Worm (Caenorhabditis elegans) whole organism, L3 larva: Measurements from ENCODE around the gene ZK177.3.

Source experiments
- aly-2 ChIP-seq: fragments of 150-350 bp; optimal IDR thresholded peaks from 2 replicates; lab custom pipeline; 2014; ENCODE audit warnings: missing biosample characterization, missing genetic modification characterization
- ama-1 ChIP-seq: fragments of 150-350 bp; optimal IDR thresholded peaks from 2 replicates; lab custom pipeline; 2018
- ceh-16 ChIP-seq: sonication (generic microtip); optimal IDR thresholded peaks from 2 replicates; lab custom pipeline; 2017; ENCODE audit warnings: missing biosample characterization, missing genetic modification characterization
- ceh-28 ChIP-seq: fragments of 150-350 bp; optimal IDR thresholded peaks from 2 replicates; lab custom pipeline; 2014; ENCODE audit warnings: missing biosample characterization, missing genetic modification reagents, missing genetic modification characterization
- ceh-82 ChIP-seq: fragments of 150-350 bp; optimal IDR thresholded peaks from 2 replicates; lab custom pipeline; 2014; ENCODE audit warnings: missing biosample characterization, missing genetic modification characterization
- ceh-9 ChIP-seq: sonication (generic microtip); optimal IDR thresholded peaks from 2 replicates; lab custom pipeline; 2018; ENCODE audit warnings: missing biosample characterization, missing genetic modification characterization
- daf-12 ChIP-seq: fragments of 150-350 bp; optimal IDR thresholded peaks from 2 replicates; lab custom pipeline; 2014; ENCODE audit warnings: missing biosample characterization, missing genetic modification reagents, missing genetic modification characterization
- egl-27 ChIP-seq: sonication (generic microtip); optimal IDR thresholded peaks from 4 replicates; lab custom pipeline; 2017; ENCODE audit warnings: missing biosample characterization, missing genetic modification reagents, missing genetic modification characterization
- egl-5 ChIP-seq: fragments of 150-350 bp; optimal IDR thresholded peaks from 2 replicates; lab custom pipeline; 2017; ENCODE audit warnings: missing biosample characterization, missing genetic modification reagents, missing genetic modification characterization, inconsistent platforms
- elt-1 ChIP-seq: fragments of 150-350 bp; optimal IDR thresholded peaks from 2 replicates; lab custom pipeline; 2014; ENCODE audit warnings: missing biosample characterization, missing genetic modification characterization
- elt-2 ChIP-seq: sonication (generic microtip); optimal IDR thresholded peaks from 2 replicates; lab custom pipeline; 2016; ENCODE audit warnings: missing genetic modification reagents, mild to moderate bottlenecking, missing genetic modification characterization, missing compliant biosample characterization
- eor-1 ChIP-seq, 2 experiments: fragments of 150-350 bp; optimal IDR thresholded peaks; 2 replicates each; lab custom pipeline; 2014 to 2018; ENCODE audit warnings: missing biosample characterization in 2 of 2, missing genetic modification characterization in 2 of 2
- fkh-10 ChIP-seq: sonication (generic microtip); optimal IDR thresholded peaks from 2 replicates; lab custom pipeline; 2017; ENCODE audit warnings: missing biosample characterization, missing genetic modification reagents, missing genetic modification characterization
- fkh-2 ChIP-seq: fragments of 150-350 bp; optimal IDR thresholded peaks from 2 replicates; lab custom pipeline; 2014; ENCODE audit warnings: missing biosample characterization, missing genetic modification reagents, missing genetic modification characterization
- fos-1 ChIP-seq: fragments of 150-350 bp; optimal IDR thresholded peaks from 2 replicates; lab custom pipeline; 2014; ENCODE audit warnings: missing biosample characterization, missing genetic modification characterization
- hmg-11 ChIP-seq: sonication (generic microtip); optimal IDR thresholded peaks from 2 replicates; lab custom pipeline; 2016; ENCODE audit warnings: missing genetic modification characterization, missing compliant biosample characterization
- jun-1 ChIP-seq: fragments of 150-350 bp; optimal IDR thresholded peaks from 2 replicates; lab custom pipeline; 2014; ENCODE audit warnings: missing biosample characterization, missing genetic modification reagents, missing genetic modification characterization
- lin-15B ChIP-seq: fragments of 150-350 bp; optimal IDR thresholded peaks from 2 replicates; lab custom pipeline; 2014; ENCODE audit warnings: missing biosample characterization, missing genetic modification characterization
- lin-39 ChIP-seq: fragments of 150-350 bp; optimal IDR thresholded peaks from 2 replicates; lab custom pipeline; 2018; ENCODE audit warnings: missing biosample characterization, missing genetic modification reagents, missing genetic modification characterization
- mdl-1 ChIP-seq: fragments of 150-350 bp; optimal IDR thresholded peaks from 2 replicates; lab custom pipeline; 2014; ENCODE audit warnings: missing biosample characterization, missing genetic modification characterization
- mml-1 ChIP-seq: fragments of 150-350 bp; sonication (generic microtip); optimal IDR thresholded peaks from 3 replicates; lab custom pipeline; 2014; ENCODE audit warnings: missing biosample characterization, missing genetic modification characterization
- nfya-1 ChIP-seq: sonication (generic microtip); optimal IDR thresholded peaks from 2 replicates; lab custom pipeline; 2017; ENCODE audit warnings: missing genetic modification characterization, mild to moderate bottlenecking, missing compliant biosample characterization, antibody characterized with exemption, moderate library complexity; ENCODE audit not compliant: insufficient read depth
- nhr-11 ChIP-seq: fragments of 150-350 bp; optimal IDR thresholded peaks from 2 replicates; lab custom pipeline; 2014; ENCODE audit warnings: missing biosample characterization, missing genetic modification characterization
- nhr-12 ChIP-seq: fragments of 150-350 bp; optimal IDR thresholded peaks from 2 replicates; lab custom pipeline; 2014; ENCODE audit warnings: missing biosample characterization, missing genetic modification characterization
- nhr-23 ChIP-seq: fragments of 150-350 bp; optimal IDR thresholded peaks from 2 replicates; lab custom pipeline; 2014; ENCODE audit warnings: missing biosample characterization, missing genetic modification reagents, missing genetic modification characterization
- nhr-237 ChIP-seq: fragments of 150-350 bp; optimal IDR thresholded peaks from 2 replicates; lab custom pipeline; 2014; ENCODE audit warnings: missing biosample characterization, missing genetic modification characterization
- nhr-25 ChIP-seq: sonication (generic microtip); optimal IDR thresholded peaks from 2 replicates; lab custom pipeline; 2017; ENCODE audit warnings: missing biosample characterization, missing genetic modification characterization
- nhr-43 ChIP-seq: sonication (generic microtip); optimal IDR thresholded peaks from 2 replicates; lab custom pipeline; 2016; ENCODE audit warnings: mild to moderate bottlenecking, missing genetic modification characterization, missing compliant biosample characterization; ENCODE audit not compliant: poor library complexity, severe bottlenecking
- nhr-67 ChIP-seq: fragments of 150-350 bp; optimal IDR thresholded peaks from 2 replicates; lab custom pipeline; 2014; ENCODE audit warnings: missing biosample characterization, missing genetic modification characterization
- nhr-76 ChIP-seq: fragments of 150-350 bp; sonication (generic microtip); optimal IDR thresholded peaks from 5 replicates; lab custom pipeline; 2014; ENCODE audit warnings: missing biosample characterization, missing genetic modification characterization
- nhr-77 ChIP-seq: fragments of 150-350 bp; optimal IDR thresholded peaks from 2 replicates; lab custom pipeline; 2014; ENCODE audit warnings: missing biosample characterization, missing genetic modification characterization
- pha-4 ChIP-seq: fragments of 150-350 bp; optimal IDR thresholded peaks from 2 replicates; lab custom pipeline; 2014; ENCODE audit warnings: missing biosample characterization, missing genetic modification reagents, missing genetic modification characterization
- pqm-1 ChIP-seq: fragments of 150-350 bp; optimal IDR thresholded peaks from 2 replicates; lab custom pipeline; 2017; ENCODE audit warnings: missing biosample characterization, missing genetic modification characterization, inconsistent platforms
- sea-2 ChIP-seq: fragments of 150-350 bp; sonication (generic microtip); optimal IDR thresholded peaks from 4 replicates; lab custom pipeline; 2014; ENCODE audit warnings: missing biosample characterization, missing genetic modification reagents, missing genetic modification characterization
- skn-1 ChIP-seq: fragments of 150-350 bp; optimal IDR thresholded peaks from 2 replicates; lab custom pipeline; 2014; ENCODE audit warnings: missing biosample characterization, missing genetic modification characterization
- snpc-4 ChIP-seq: fragments of 150-350 bp; optimal IDR thresholded peaks from 2 replicates; lab custom pipeline; 2014; ENCODE audit warnings: missing biosample characterization, missing genetic modification characterization
- tbx-2 ChIP-seq: sonication (generic microtip); optimal IDR thresholded peaks from 2 replicates; lab custom pipeline; 2016; ENCODE audit warnings: mild to moderate bottlenecking, missing genetic modification characterization, missing compliant biosample characterization
- unc-39 ChIP-seq: sonication (generic microtip); optimal IDR thresholded peaks from 4 replicates; lab custom pipeline; 2017; ENCODE audit warnings: missing biosample characterization, missing genetic modification characterization
- unc-62 ChIP-seq: fragments of 150-350 bp; sonication (generic microtip); optimal IDR thresholded peaks from 4 replicates; lab custom pipeline; 2014; ENCODE audit warnings: missing biosample characterization, missing genetic modification reagents, missing genetic modification characterization
- zag-1 ChIP-seq: fragments of 150-350 bp; optimal IDR thresholded peaks from 2 replicates; lab custom pipeline; 2014; ENCODE audit warnings: missing biosample characterization, missing genetic modification characterization
- ztf-11 ChIP-seq: fragments of 150-350 bp; optimal IDR thresholded peaks from 2 replicates; lab custom pipeline; 2014; ENCODE audit warnings: missing biosample characterization, missing genetic modification characterization
- ztf-4 ChIP-seq: fragments of 150-350 bp; optimal IDR thresholded peaks from 2 replicates; lab custom pipeline; 2014; ENCODE audit warnings: missing biosample characterization, missing genetic modification characterization

ZK177.3 gene

ce11 chrII:5544145-5544515, 28.5 kb downstream of the ZK177.3 start:
- TF ChIP-seq lin-39 (tag; lab: Kevin White, UChicago) (peak; percentile 72), tbx-2 (tag; lab: Kevin White, UChicago) (no peak), mml-1 (tag; lab: Kevin White, UChicago) (no peak), fos-1 (no peak), egl-5 (peak; percentile 60), ztf-4 (tag; lab: Kevin White, UChicago) (no peak), sea-2 (GFP tag; lab: Kevin White, UChicago) (no peak), nhr-76 (tag; lab: Kevin White, UChicago) (no peak), elt-2 (peak; percentile 84), nhr-77 (no peak), ceh-28 (tag; lab: Kevin White, UChicago) (peak; percentile 58), ceh-82 (tag; lab: Kevin White, UChicago) (no peak), eor-1 (tag; optimal IDR thresholded peaks at IDR 0.05; lab: Kevin White, UChicago) (no peak), nhr-237 (tag; lab: Kevin White, UChicago) (no peak), lin-15B (peak; percentile 26), unc-62 (GFP tag; lab: Kevin White, UChicago) (peak; percentile 51), fkh-10 (GFP tag; lab: Kevin White, UChicago) (no peak), ama-1 (peak; percentile 99), elt-1 (tag; lab: Kevin White, UChicago) (no peak), nhr-12 (tag; lab: Kevin White, UChicago) (no peak), snpc-4 (tag; lab: Kevin White, UChicago) (peak; percentile 99), daf-12 (tag; lab: Kevin White, UChicago) (no peak), egl-27 (no peak), mdl-1 (tag; lab: Kevin White, UChicago) (no peak), pqm-1 (tag; lab: Kevin White, UChicago) (peak; percentile 31), fkh-2 (tag; lab: Kevin White, UChicago) (no peak), nfya-1 (peak; percentile 80), nhr-11 (tag; lab: Kevin White, UChicago) (no peak), unc-39 (tag; lab: Kevin White, UChicago) (no peak), nhr-67 (tag; lab: Kevin White, UChicago) (no peak), ceh-16 (no peak), jun-1 (peak; percentile 41), skn-1 (tag; lab: Kevin White, UChicago) (peak; percentile 57), nhr-43 (peak; percentile 63), nhr-23 (tag; lab: Kevin White, UChicago) (peak; percentile 55), zag-1 (tag; lab: Kevin White, UChicago) (no peak), nhr-25 (tag; lab: Kevin White, UChicago) (peak; percentile 60), ztf-11 (tag; lab: Kevin White, UChicago) (no peak), pha-4 (peak; percentile 81)

DNA sequence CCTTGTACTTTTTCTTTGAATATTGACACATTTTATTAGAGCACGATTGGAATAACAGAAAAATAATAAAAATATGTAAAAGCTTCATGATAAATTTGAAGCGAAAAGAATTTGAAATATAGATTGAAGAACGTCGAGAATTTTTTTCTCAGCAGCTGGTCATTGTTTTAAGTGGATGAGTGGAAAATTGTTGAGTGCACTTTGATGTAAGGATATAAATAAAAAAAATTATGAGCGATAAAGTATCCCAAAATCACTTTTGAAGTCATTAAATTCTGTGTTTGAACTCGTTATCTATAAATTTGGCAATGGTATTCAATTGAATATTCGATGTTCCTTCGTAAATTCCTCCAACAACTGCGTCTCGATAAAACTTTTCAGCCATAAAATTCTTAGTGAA, 29.1 kb downstream of the ZK177.3 start, which contains the start of gene ins-13:
TSS of gene ins-13 (minus strand) at position 101 of the 400 bp plus-strand sequence.
- TF ChIP-seq nhr-11 (tag; lab: Kevin White, UChicago) (no peak), hmg-11 (tag; lab: Kevin White, UChicago) (no peak), egl-27 (no peak), ceh-9 (no peak), fos-1 (no peak), nhr-25 (tag; lab: Kevin White, UChicago) (no peak), unc-39 (tag; lab: Kevin White, UChicago) (no peak), fkh-10 (GFP tag; lab: Kevin White, UChicago) (no peak), ztf-4 (tag; lab: Kevin White, UChicago) (no peak), elt-1 (tag; lab: Kevin White, UChicago) (no peak), nhr-23 (tag; lab: Kevin White, UChicago) (no peak), daf-12 (tag; lab: Kevin White, UChicago) (no peak), tbx-2 (tag; lab: Kevin White, UChicago) (no peak)

ce11 chrII:5547442-5547894, 31.8 kb downstream of the ZK177.3 start, which contains the start of gene acdh-2:
acdh-2 (minus strand) TSS chrII:5547492.
- TF ChIP-seq fkh-10 (GFP tag; lab: Kevin White, UChicago) (no peak), jun-1 (no peak), ztf-4 (tag; lab: Kevin White, UChicago) (no peak), nhr-76 (tag; lab: Kevin White, UChicago) (no peak), ceh-16 (no peak), ama-1 (no peak), aly-2 (no peak), nhr-43 (peak; percentile 18), nfya-1 (peak; percentile 35)
